Worm (Caenorhabditis elegans): ENCODE measurements around the gene dohh-1.

Gene dohh-1

ce11 chrII:10547803-10548693 lies 31.7 kb upstream of the dohh-1 start:
- no peak for TF ChIP-seq unc-62 (GFP tag; optimal IDR thresholded peaks at IDR 0.05)

ce11 chrII:10548778-10549671 lies 30.7 kb upstream of the dohh-1 start:
- TF ChIP-seq unc-62 (GFP tag; optimal IDR thresholded peaks at IDR 0.05), result no peak

ce11 chrII:10550173-10550572 lies 29.6 kb upstream of the dohh-1 start:
- TF ChIP-seq unc-62 (GFP tag; optimal IDR thresholded peaks at IDR 0.05), result no peak

DNA sequence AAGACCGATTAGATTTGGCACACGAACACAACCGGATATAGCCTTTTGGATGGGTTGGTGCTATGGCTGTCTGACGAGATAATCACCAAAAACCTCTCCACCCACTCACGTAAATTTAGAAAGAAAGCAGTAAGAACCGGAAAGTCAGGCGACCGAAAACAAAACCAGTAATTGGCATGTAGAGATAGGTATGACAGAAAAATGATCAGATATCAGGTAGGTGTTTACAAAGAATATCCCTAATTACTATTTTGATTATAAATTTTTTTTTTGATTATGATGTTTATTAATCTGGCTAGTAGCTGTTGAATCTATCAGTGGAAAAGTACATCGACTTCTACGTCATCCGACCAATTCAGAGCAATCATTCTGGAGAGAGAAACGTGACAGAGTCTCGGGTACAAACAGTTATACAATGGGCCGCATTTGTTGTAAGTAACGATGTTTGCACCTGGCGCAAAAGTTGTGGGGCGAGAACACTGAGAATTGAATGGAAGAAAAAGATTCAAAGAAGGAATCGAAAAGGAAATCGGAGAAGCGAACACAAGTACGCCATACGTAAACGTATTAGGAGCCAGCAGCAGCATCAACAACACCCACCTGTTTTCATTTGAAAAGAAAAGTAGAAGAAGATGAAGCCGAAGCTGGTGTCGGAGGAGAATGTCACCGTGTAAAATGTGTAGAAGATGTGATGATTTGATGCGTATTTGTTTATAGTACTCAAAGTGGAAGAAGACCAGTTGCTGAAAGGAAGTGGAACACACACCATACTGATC lies 28.7 kb upstream of the dohh-1 start:
- no peak for TF ChIP-seq unc-62 (GFP tag; optimal IDR thresholded peaks at IDR 0.05)

- TF ChIP-seq unc-62 (GFP tag; optimal IDR thresholded peaks at IDR 0.05), result peak; percentile 36
Measured at ce11 chrII:10551985-10552736, 27.6 kb upstream of the dohh-1 start.

DNA sequence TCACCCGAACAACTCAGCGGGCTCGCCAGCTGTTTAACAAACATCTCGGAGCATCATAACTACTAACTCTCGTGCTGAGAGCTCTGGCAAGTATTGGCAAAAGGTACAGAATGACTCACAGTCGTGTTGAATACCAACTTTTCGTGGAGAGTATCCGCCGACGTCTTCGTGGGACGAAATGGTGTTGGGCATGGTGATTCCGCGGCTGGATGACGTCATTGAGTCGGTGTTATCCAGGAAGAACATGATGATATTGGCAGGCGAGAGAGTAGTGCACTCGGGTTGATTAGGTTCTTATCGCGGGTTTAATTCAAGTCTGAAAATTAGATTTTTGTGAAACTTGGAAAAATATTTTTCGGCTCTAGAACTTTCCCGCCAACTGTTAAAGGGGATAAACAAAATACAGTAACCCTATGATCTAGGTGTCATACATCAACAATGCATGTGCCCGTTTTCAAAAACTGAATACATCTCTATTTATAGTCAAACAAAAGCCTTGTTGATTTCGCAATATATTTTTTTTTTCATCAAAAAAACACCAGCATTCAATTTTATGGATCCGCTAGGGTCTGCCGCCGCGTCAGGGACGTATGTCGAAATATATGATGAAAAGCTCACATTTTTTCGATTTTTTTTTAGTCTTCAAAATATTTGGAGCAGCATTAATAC lies 26.2 kb upstream of the dohh-1 start:
- TF ChIP-seq unc-62 (GFP tag; optimal IDR thresholded peaks at IDR 0.05), result no peak

- no peak for TF ChIP-seq unc-62 (GFP tag; optimal IDR thresholded peaks at IDR 0.05)
Measured at ce11 chrII:10554046-10554399, 25.7 kb upstream of the dohh-1 start.

- no peak for TF ChIP-seq unc-62 (GFP tag; optimal IDR thresholded peaks at IDR 0.05)
Measured at ce11 chrII:10554972-10555371, 24.8 kb upstream of the dohh-1 start, which contains the start of gene mnk-1. Gene mnk-1, minus strand, starts transcription at chrII:10555044.

DNA sequence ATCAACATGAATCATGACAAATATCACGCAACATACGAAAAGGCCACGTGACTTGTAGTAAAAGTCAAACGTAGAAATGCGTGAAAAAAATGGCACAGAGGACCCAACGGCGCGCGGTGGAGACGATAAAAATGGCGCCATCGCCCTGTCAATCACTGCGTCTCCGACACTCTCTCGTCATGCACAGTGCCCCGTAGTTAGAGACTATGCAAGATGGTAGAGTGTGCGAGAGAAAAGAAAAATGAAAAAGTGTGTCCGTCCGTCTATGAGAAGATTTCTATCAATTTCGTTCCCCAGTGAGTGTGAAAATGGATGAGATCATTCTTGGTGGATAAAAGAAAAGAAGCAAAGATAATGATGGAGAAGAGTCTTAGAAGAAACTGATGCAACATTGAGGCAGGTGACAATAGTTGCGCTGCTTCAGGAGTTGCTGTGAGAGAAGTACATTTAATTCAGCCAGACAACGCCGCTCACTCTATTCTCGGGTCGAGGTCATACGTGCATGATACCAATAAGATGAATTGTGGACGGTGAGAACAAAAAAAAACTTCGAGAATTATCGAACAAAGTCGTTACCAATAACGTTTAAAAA lies 24.2 kb upstream of the dohh-1 start:
- TF ChIP-seq unc-62 (GFP tag; optimal IDR thresholded peaks at IDR 0.05), result no peak

DNA sequence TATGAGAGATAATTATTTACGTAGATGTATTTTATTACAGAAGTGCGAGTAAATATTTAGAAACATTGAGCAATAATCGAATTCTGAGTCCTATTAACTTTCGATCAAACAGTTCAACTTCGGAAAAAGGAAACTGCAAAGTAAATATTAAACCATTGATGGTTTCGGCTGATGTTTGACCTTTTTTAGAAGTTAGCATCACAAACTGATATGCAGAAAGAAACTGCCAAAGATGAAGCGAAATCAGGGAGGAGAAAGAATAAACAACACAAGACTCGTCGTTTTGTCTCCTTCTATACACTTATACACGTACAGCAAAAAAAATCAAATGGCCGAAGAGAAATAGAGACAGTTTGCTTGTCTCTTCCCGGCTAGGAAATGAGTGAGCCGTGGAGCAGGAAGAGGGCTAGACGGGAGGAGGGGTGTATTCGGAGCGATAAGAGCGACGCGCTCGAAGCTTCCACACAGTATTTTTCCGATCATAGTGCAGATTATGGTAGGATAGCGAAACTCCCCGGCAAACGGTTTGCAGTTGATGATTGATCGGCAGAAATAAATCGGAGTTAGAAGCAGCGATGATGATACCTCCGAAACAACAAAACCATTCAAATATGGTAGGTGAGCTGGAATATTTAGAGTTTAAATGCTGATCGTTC lies 23.1 kb upstream of the dohh-1 start:
- no peak for TF ChIP-seq unc-62 (GFP tag; optimal IDR thresholded peaks at IDR 0.05)

ce11 chrII:10557206-10557574 lies 22.6 kb upstream of the dohh-1 start:
- no peak for TF ChIP-seq unc-62 (GFP tag; optimal IDR thresholded peaks at IDR 0.05)

DNA sequence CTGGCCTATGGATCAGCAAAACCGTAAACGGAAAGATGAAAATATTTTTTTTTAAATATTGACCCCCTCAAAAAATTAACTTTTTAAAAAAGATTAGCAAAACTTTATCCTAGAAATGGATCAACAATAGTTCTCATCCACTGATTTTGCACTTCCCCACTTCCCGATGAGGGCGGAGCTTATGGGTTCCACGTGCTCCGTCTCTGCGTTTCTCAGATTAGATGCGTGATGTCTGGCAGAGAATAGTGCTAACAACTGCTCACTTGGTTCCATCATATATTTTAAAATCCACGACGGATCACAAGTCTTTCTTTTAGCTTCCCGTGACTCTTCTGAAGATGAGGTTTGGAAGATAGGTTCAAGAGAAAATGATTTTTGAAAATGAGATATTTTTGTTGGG lies 21.4 kb upstream of the dohh-1 start:
- TF ChIP-seq unc-62 (GFP tag; optimal IDR thresholded peaks at IDR 0.05), result no peak

DNA sequence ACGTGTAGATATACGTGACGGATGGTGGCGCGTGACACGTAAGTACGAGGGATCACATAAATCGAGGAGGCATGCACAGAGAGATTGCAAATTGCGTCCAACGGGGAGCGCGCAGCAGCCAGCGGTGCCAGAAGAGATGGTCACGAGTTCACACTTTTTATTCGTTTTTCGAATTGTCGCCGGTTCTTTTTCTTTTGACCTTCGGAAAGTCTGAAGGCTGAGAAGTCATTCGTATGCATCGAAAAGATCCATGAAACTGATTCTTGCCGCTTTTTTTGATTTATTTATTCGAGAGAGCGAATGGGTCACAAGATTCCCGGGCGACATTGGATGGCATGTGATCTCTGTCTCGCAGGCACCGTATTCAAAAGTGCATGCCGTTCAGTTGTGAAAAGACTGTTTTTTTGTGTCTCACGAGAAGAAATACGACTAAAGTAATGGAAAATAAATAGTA lies 20.8 kb upstream of the dohh-1 start:
- no peak for TF ChIP-seq unc-62 (GFP tag; optimal IDR thresholded peaks at IDR 0.05)
